Fruit fly (Drosophila melanogaster) whole organism, prepupa: ENCODE results near the gene flw.

ENCODE experiments used
- Blimp-1 ChIP-seq: fragments of 200-800 bp; sonication (Bioruptor generic); optimal IDR thresholded peaks from 3 replicates; lab custom pipeline; 2017; ENCODE audit warnings: missing biosample characterization, missing genetic modification characterization, mild to moderate bottlenecking, moderate library complexity, missing genetic modification reagents
- CG10669 ChIP-seq: fragments of 200-800 bp; sonication (Bioruptor generic); optimal IDR thresholded peaks from 3 replicates; lab custom pipeline; 2018; ENCODE audit warnings: missing biosample characterization, mild to moderate bottlenecking, missing genetic modification characterization, moderate library complexity
- CG11762 ChIP-seq: fragments of 200-800 bp; sonication (Bioruptor generic); optimal IDR thresholded peaks from 3 replicates; lab custom pipeline; 2016; ENCODE audit warnings: missing biosample characterization, missing genetic modification characterization; ENCODE audit not compliant: insufficient read depth
- CG15336 ChIP-seq: fragments of 200-800 bp; sonication (Bioruptor generic); IDR thresholded peaks from 2 replicates; pipeline ENCODE4 v1.3.6; 2022; ENCODE audit warnings: missing biosample characterization, missing genetic modification characterization
- CG1621 ChIP-seq: fragments of 200-800 bp; sonication (Bioruptor generic); optimal IDR thresholded peaks from 3 replicates; lab custom pipeline; 2018; ENCODE audit warnings: missing biosample characterization, mild to moderate bottlenecking, missing genetic modification characterization
- CG32006 ChIP-seq: fragments of 200-800 bp; sonication (Bioruptor generic); optimal IDR thresholded peaks from 3 replicates; lab custom pipeline; 2017; ENCODE audit warnings: missing biosample characterization, mild to moderate bottlenecking, missing genetic modification characterization
- CG34406 ChIP-seq: fragments of 200-800 bp; sonication (Bioruptor generic); optimal IDR thresholded peaks from 3 replicates; lab custom pipeline; 2016; ENCODE audit warnings: missing biosample characterization, missing genetic modification characterization
- CG4318 ChIP-seq: fragments of 200-800 bp; sonication (Bioruptor generic); optimal IDR thresholded peaks from 3 replicates; lab custom pipeline; 2017; ENCODE audit warnings: missing biosample characterization, mild to moderate bottlenecking, missing genetic modification characterization
- CG6163 ChIP-seq: fragments of 200-800 bp; sonication (Bioruptor generic); IDR thresholded peaks from 3 replicates; pipeline ENCODE4 v1.3.6; 2022; ENCODE audit warnings: missing biosample characterization, missing genetic modification characterization
- CG6792 ChIP-seq: fragments of 200-800 bp; sonication (Bioruptor generic); optimal IDR thresholded peaks from 3 replicates; lab custom pipeline; 2016; ENCODE audit warnings: missing biosample characterization, missing genetic modification characterization
- CG6854 ChIP-seq: fragments of 200-800 bp; sonication (Bioruptor generic); optimal IDR thresholded peaks from 2 replicates; lab custom pipeline; 2017; ENCODE audit warnings: missing biosample characterization, mild to moderate bottlenecking, missing genetic modification characterization
- CG7368 ChIP-seq: fragments of 200-800 bp; sonication (Bioruptor generic); optimal IDR thresholded peaks from 3 replicates; lab custom pipeline; 2016; ENCODE audit warnings: missing biosample characterization, missing genetic modification characterization
- CG8119 ChIP-seq: fragments of 200-800 bp; sonication (Bioruptor generic); IDR thresholded peaks from 3 replicates; pipeline ENCODE4 v1.3.6; 2022; ENCODE audit warnings: missing biosample characterization, missing genetic modification characterization
- CG8319 ChIP-seq: fragments of 200-800 bp; sonication (Bioruptor generic); optimal IDR thresholded peaks from 3 replicates; lab custom pipeline; 2016; ENCODE audit warnings: missing biosample characterization, missing genetic modification characterization
- CG9139 ChIP-seq: fragments of 200-800 bp; sonication (Bioruptor generic); optimal IDR thresholded peaks from 3 replicates; lab custom pipeline; 2017; ENCODE audit warnings: missing biosample characterization, mild to moderate bottlenecking, missing genetic modification characterization
- Eip78C ChIP-seq: fragments of 200-800 bp; sonication (Bioruptor generic); peaks from one replicate; lab custom pipeline; 2016; ENCODE audit warnings: missing biosample characterization, missing genetic modification characterization
- Eip93F ChIP-seq: fragments of 200-800 bp; sonication (Bioruptor generic); optimal IDR thresholded peaks from 2 replicates; lab custom pipeline; 2016; ENCODE audit warnings: missing biosample characterization, mild to moderate bottlenecking, missing genetic modification characterization
- Ets21C ChIP-seq: fragments of 200-800 bp; sonication (Bioruptor generic); optimal IDR thresholded peaks from 3 replicates; lab custom pipeline; 2016; ENCODE audit warnings: missing biosample characterization, missing genetic modification characterization
- Ets96B ChIP-seq: fragments of 200-800 bp; optimal IDR thresholded peaks from 2 replicates; lab custom pipeline; 2019; ENCODE audit warnings: missing biosample characterization, mild to moderate bottlenecking, missing genetic modification characterization, moderate library complexity
- Hr39 ChIP-seq: fragments of 200-800 bp; sonication (Bioruptor generic); optimal IDR thresholded peaks from 2 replicates; lab custom pipeline; 2016; ENCODE audit warnings: missing biosample characterization, missing genetic modification characterization
- Hr4 ChIP-seq: fragments of 200-800 bp; sonication (Bioruptor generic); optimal IDR thresholded peaks from 3 replicates; lab custom pipeline; 2016; ENCODE audit warnings: missing biosample characterization, missing genetic modification characterization
- Met ChIP-seq: fragments of 200-800 bp; sonication (Bioruptor generic); optimal IDR thresholded peaks from 3 replicates; lab custom pipeline; 2016; ENCODE audit warnings: missing biosample characterization, missing genetic modification characterization
- Smox ChIP-seq: fragments of 200-800 bp; sonication (Bioruptor generic); optimal IDR thresholded peaks from 3 replicates; lab custom pipeline; 2016; ENCODE audit warnings: missing biosample characterization, missing genetic modification characterization
- Sox102F ChIP-seq: fragments of 200-800 bp; sonication (Bioruptor generic); optimal IDR thresholded peaks from 2 replicates; lab custom pipeline; 2016; ENCODE audit warnings: missing biosample characterization, mild to moderate bottlenecking, missing genetic modification characterization
- Sox15 ChIP-seq: fragments of 200-800 bp; sonication (Bioruptor generic); optimal IDR thresholded peaks from 3 replicates; lab custom pipeline; 2016; ENCODE audit warnings: missing biosample characterization, missing genetic modification characterization
- achi ChIP-seq: fragments of 200-800 bp; sonication (Bioruptor generic); optimal IDR thresholded peaks from 3 replicates; lab custom pipeline; 2016; ENCODE audit warnings: missing biosample characterization, missing genetic modification characterization
- acj6 ChIP-seq: fragments of 200-800 bp; sonication (Bioruptor generic); optimal IDR thresholded peaks from 3 replicates; lab custom pipeline; 2016; ENCODE audit warnings: missing biosample characterization, missing genetic modification characterization
- cyc ChIP-seq: fragments of 200-800 bp; sonication (Bioruptor generic); optimal IDR thresholded peaks from 3 replicates; lab custom pipeline; 2016; ENCODE audit warnings: missing biosample characterization, missing genetic modification characterization
- eg ChIP-seq: fragments of 200-800 bp; sonication (Bioruptor generic); IDR thresholded peaks from 3 replicates; pipeline ENCODE4 v1.3.6; 2022; ENCODE audit warnings: missing biosample characterization, missing genetic modification characterization
- esn ChIP-seq: fragments of 200-800 bp; sonication (Bioruptor generic); optimal IDR thresholded peaks from 2 replicates; lab custom pipeline; 2016; ENCODE audit warnings: missing biosample characterization, mild to moderate bottlenecking, missing genetic modification characterization, moderate library complexity
- fd85E ChIP-seq: fragments of 200-800 bp; sonication (Bioruptor generic); optimal IDR thresholded peaks from 3 replicates; lab custom pipeline; 2016; ENCODE audit warnings: missing biosample characterization, missing genetic modification characterization
- fkh ChIP-seq: fragments of 200-800 bp; sonication (Bioruptor generic); optimal IDR thresholded peaks from 3 replicates; lab custom pipeline; 2017; ENCODE audit warnings: missing biosample characterization, mild to moderate bottlenecking, missing genetic modification characterization, moderate library complexity
- lz ChIP-seq: fragments of 200-800 bp; sonication (Bioruptor generic); optimal IDR thresholded peaks from 3 replicates; lab custom pipeline; 2016; ENCODE audit warnings: missing biosample characterization, missing genetic modification characterization
- salr ChIP-seq, 2 experiments: fragments of 200-800 bp; sonication (Bioruptor generic); optimal IDR thresholded peaks; 3 replicates each; lab custom pipeline; 2016 to 2018; ENCODE audit warnings: missing biosample characterization in 2 of 2, missing genetic modification characterization in 2 of 2, mild to moderate bottlenecking in 1 of 2
- spab ChIP-seq: fragments of 200-800 bp; sonication (Bioruptor generic); optimal IDR thresholded peaks from 2 replicates; lab custom pipeline; 2017; ENCODE audit warnings: missing biosample characterization, mild to moderate bottlenecking, missing genetic modification characterization, missing genetic modification reagents
- ss ChIP-seq, 2 experiments: fragments of 200-800 bp; sonication (Bioruptor generic); optimal IDR thresholded peaks; 2 replicates in 1 of 2; 3 replicates in 1 of 2; lab custom pipeline; 2017 to 2018; ENCODE audit warnings: mild to moderate bottlenecking in 2 of 2, missing biosample characterization in 2 of 2, missing genetic modification characterization in 2 of 2, moderate library complexity in 1 of 2
- topi ChIP-seq: fragments of 200-800 bp; sonication (Bioruptor generic); optimal IDR thresholded peaks from 3 replicates; lab custom pipeline; 2016; ENCODE audit warnings: missing biosample characterization, missing genetic modification characterization

flw gene

dm6 chrX:10365748-10366415 is 19.9 kb upstream of the flw start (continued):
- TF ChIP-seq Ets21C (GFP tag; lab: Kevin White, UChicago) (no peak), fkh (GFP tag; lab: Kevin White, UChicago) (peak; percentile 89), topi (GFP tag; lab: Kevin White, UChicago) (peak; percentile 25), CG11762 (no peak), Smox (GFP tag; lab: Kevin White, UChicago) (no peak), CG8319 (no peak), CG7368 (GFP tag; lab: Kevin White, UChicago) (no peak), Blimp-1 (GFP tag; lab: Kevin White, UChicago) (no peak), CG10669 (no peak), esn (peak; percentile 22), Met (GFP tag; lab: Kevin White, UChicago) (no peak), CG4318 (GFP tag; lab: Kevin White, UChicago) (no peak), Sox15 (no peak), CG15336 (peak; percentile 42), CG32006 (GFP tag; lab: Kevin White, UChicago) (no peak), CG34406 (no peak), spab (GFP tag; lab: Kevin White, UChicago) (no peak), Hr39 (GFP tag; lab: Kevin White, UChicago) (no peak), CG8119 (GFP tag; lab: Robert Waterston, UW) (no peak), acj6 (GFP tag; lab: Kevin White, UChicago) (no peak), fd85E (GFP tag; lab: Kevin White, UChicago) (no peak), CG6854 (GFP tag; lab: Kevin White, UChicago) (peak; percentile 60), eg (GFP tag; lab: Robert Waterston, UW) (peak; percentile 17; the same call in 1 of the 3 replicates), Hr4 (GFP tag; lab: Kevin White, UChicago) (no peak), Ets96B (no peak), salr (GFP tag; optimal IDR thresholded peaks at IDR 0.05; lab: Kevin White, UChicago) (no peak), cyc (GFP tag; lab: Kevin White, UChicago) (no peak)
- TF ChIP-seq, all 60 proteins: peak for 20

- TF ChIP-seq topi (GFP tag; lab: Kevin White, UChicago) (no peak), CG9139 (GFP tag; lab: Kevin White, UChicago) (no peak), Ets21C (GFP tag; lab: Kevin White, UChicago) (no peak), Sox102F (GFP tag; lab: Kevin White, UChicago) (no peak), lz (GFP tag; lab: Kevin White, UChicago) (no peak), CG6792 (GFP tag; lab: Kevin White, UChicago) (no peak), Eip93F (no peak), achi (GFP tag; lab: Kevin White, UChicago) (no peak), eg (GFP tag; lab: Robert Waterston, UW) (no peak), Eip78C (GFP tag; lab: Kevin White, UChicago) (no peak), ss (GFP tag; optimal IDR thresholded peaks at IDR 0.05; lab: Kevin White, UChicago) (no peak)
These were observed 18.4 kb upstream of the flw start, which contains the start of gene CG32679 for dm6 chrX:10367372-10367771. TSS of gene CG32679 (minus strand) at chrX:10367472.

- TF ChIP-seq CG1621 (tag; lab: Kevin White, UChicago), result no peak
- 0 out of 3 replicates have a peak, but pooled peaks have one; percentile 11 for TF ChIP-seq CG6163 (GFP tag; lab: Robert Waterston, UW)
- TF ChIP-seq, all 60 proteins: peak for 1
These were observed 18.0 kb upstream of the flw start, which contains the start of gene CG17841 for dm6 chrX:10367801-10368203. TSS of gene CG17841 (plus strand) at chrX:10368052.
